Fruit fly (Drosophila melanogaster) whole organism, wandering third instar larva: Measurements from ENCODE around the gene Sh.
A peak's percentile ranks its signal among the peaks of the same experiment; 100 is the strongest.

Experiments used
- CG32264 ChIP-seq: fragments of 200-800 bp; sonication (Bioruptor generic); optimal IDR thresholded peaks from 2 replicates; lab custom pipeline; 2016; ENCODE audit warnings: missing biosample characterization, missing genetic modification characterization
- CrebA ChIP-seq: fragments of 200-800 bp; sonication (Bioruptor generic); optimal IDR thresholded peaks from 2 replicates; lab custom pipeline; 2016; ENCODE audit warnings: missing biosample characterization, mild to moderate bottlenecking, missing genetic modification characterization, borderline replicate concordance
- HLH106 ChIP-seq: fragments of 200-800 bp; optimal IDR thresholded peaks from 3 replicates; lab custom pipeline; 2019; ENCODE audit warnings: missing biosample characterization, mild to moderate bottlenecking, missing genetic modification characterization, moderate library complexity
- Mio ChIP-seq: sonication (Bioruptor generic); optimal IDR thresholded peaks from 2 replicates; lab custom pipeline; 2016; ENCODE audit warnings: missing biosample characterization, missing genetic modification characterization
- OdsH ChIP-seq: fragments of 200-800 bp; sonication (Bioruptor generic); optimal IDR thresholded peaks from 2 replicates; lab custom pipeline; 2016; ENCODE audit warnings: missing biosample characterization, mild to moderate bottlenecking, missing genetic modification characterization
- br ChIP-seq: fragments of 200-800 bp; sonication (Bioruptor generic); optimal IDR thresholded peaks from 2 replicates; lab custom pipeline; 2016; ENCODE audit warnings: missing biosample characterization, missing genetic modification characterization
- dsf ChIP-seq: sonication (Bioruptor generic); optimal IDR thresholded peaks from 2 replicates; lab custom pipeline; 2016; ENCODE audit warnings: missing biosample characterization, missing genetic modification characterization, borderline replicate concordance

DNA sequence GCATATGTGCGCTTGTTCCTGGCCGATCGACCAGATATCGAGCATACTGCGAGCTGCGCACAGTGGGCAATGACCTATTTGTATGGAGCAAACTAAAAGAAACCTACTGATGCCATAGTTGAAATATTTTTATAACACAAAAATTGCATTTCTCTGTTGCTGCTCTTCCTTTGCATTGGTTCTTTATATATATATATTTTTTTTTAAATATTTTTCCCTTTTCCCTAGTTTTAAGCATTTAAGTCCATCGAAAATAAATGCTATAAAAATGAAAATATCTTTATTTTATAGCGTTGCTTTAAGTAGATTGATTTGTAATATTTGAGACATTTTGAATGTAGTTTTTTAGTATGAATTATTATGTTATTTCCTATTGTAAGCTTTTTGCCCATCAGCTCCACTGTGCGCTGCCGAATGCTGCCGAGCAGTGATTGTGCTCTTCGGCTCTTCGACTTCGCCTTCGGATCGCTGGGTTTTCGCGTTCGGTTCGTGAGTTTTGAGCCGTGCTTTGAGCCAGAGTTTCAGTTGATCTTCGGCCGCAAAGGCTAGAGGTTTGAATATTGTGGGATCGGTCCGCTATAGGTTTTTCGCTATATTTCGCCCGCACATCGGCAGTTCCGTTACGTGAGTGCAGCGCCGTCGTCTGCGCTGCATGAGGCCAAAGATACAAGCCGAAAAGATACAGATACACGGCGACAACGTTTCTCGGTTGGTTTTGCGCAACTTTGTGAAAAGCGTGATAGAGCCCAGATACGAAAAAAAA lies 151.9 kb downstream of the Sh start, which contains the start of gene CG6847:
- TF ChIP-seq CG32264 (GFP tag; lab: Kevin White, UChicago) (no peak), CrebA (GFP tag; lab: Kevin White, UChicago) (no peak), dsf (GFP tag; lab: Kevin White, UChicago) (no peak), Mio (GFP tag; lab: Kevin White, UChicago) (no peak), OdsH (GFP tag; lab: Kevin White, UChicago) (peak; percentile 61), br (GFP tag; lab: Kevin White, UChicago) (peak; percentile 17), HLH106 (tag; lab: Kevin White, UChicago) (peak; percentile 69)
